Worm (Caenorhabditis elegans) whole organism, young adult: Measurements from ENCODE around the gene tre-5.

Experiments used
- B0019.2 ChIP-seq: fragments of 200-800 bp; sonication (Bioruptor generic); conservative IDR thresholded peaks from 2 replicates; pipeline ENCODE4 v1.3.6; 2022; ENCODE audit warnings: missing genetic modification reagents, missing genetic modification characterization, missing compliant biosample characterization
- B0336.3 ChIP-seq: fragments of 200-800 bp; sonication (Bioruptor generic); IDR thresholded peaks from 2 replicates; pipeline ENCODE4 v1.3.6; 2022; ENCODE audit warnings: missing genetic modification characterization, missing compliant biosample characterization
- F37B4.10 ChIP-seq: fragments of 200-800 bp; sonication (Bioruptor generic); IDR thresholded peaks from 2 replicates; pipeline ENCODE4 v1.3.6; 2022; ENCODE audit warnings: missing genetic modification characterization, missing compliant biosample characterization
- F55B11.4 ChIP-seq: sonication (generic microtip); optimal IDR thresholded peaks from 2 replicates; lab custom pipeline; 2016; ENCODE audit warnings: missing compliant biosample characterization, missing genetic modification characterization, borderline replicate concordance; ENCODE audit not compliant: insufficient read depth
- F57A8.1 ChIP-seq: fragments of 200-800 bp; sonication (Bioruptor generic); optimal IDR thresholded peaks from 2 replicates; lab custom pipeline; 2018; ENCODE audit warnings: mild to moderate bottlenecking, missing genetic modification characterization, moderate library complexity, missing compliant biosample characterization
- F57C9.4 ChIP-seq: sonication (generic microtip); optimal IDR thresholded peaks from 2 replicates; lab custom pipeline; 2017; ENCODE audit warnings: mild to moderate bottlenecking, missing genetic modification characterization, missing compliant biosample characterization
- Y53F4B.3 ChIP-seq: fragments of 200-800 bp; sonication (Bioruptor generic); IDR thresholded peaks from 2 replicates; pipeline ENCODE4 v1.3.6; 2022; ENCODE audit warnings: missing genetic modification reagents, missing genetic modification characterization, missing compliant biosample characterization
- Y67H2A.10 ChIP-seq: fragments of 200-800 bp; sonication (Bioruptor generic); conservative IDR thresholded peaks from 2 replicates; pipeline ENCODE4 v1.3.6; 2022; ENCODE audit warnings: missing genetic modification reagents, missing genetic modification characterization, missing compliant biosample characterization
- athp-1 ChIP-seq: sonication (generic microtip); optimal IDR thresholded peaks from 2 replicates; lab custom pipeline; 2017; ENCODE audit warnings: mild to moderate bottlenecking, missing genetic modification characterization, missing compliant biosample characterization
- attf-5 ChIP-seq: fragments of 200-800 bp; sonication (Bioruptor generic); optimal IDR thresholded peaks from 2 replicates; lab custom pipeline; 2018; ENCODE audit warnings: mild to moderate bottlenecking, missing genetic modification characterization, missing compliant biosample characterization
- cebp-2 ChIP-seq: fragments of 200-800 bp; sonication (Bioruptor generic); IDR thresholded peaks from 2 replicates; pipeline ENCODE4 v1.3.6; 2022; ENCODE audit warnings: missing genetic modification characterization, missing compliant biosample characterization
- ceh-91 ChIP-seq: fragments of 200-800 bp; sonication (Bioruptor generic); IDR thresholded peaks from 2 replicates; pipeline ENCODE4 v1.3.6; 2022; ENCODE audit warnings: missing genetic modification reagents, missing genetic modification characterization, missing compliant biosample characterization
- chd-7 ChIP-seq: sonication (generic microtip); optimal IDR thresholded peaks from 2 replicates; lab custom pipeline; 2016; ENCODE audit warnings: mild to moderate bottlenecking, missing genetic modification characterization, moderate library complexity, missing compliant biosample characterization
- dpl-1 ChIP-seq: fragments of 150-350 bp; optimal IDR thresholded peaks from 2 replicates; lab custom pipeline; 2014; ENCODE audit warnings: missing biosample characterization, missing genetic modification reagents, missing genetic modification characterization
- efl-1 ChIP-seq: fragments of 150-350 bp; optimal IDR thresholded peaks from 2 replicates; lab custom pipeline; 2014; ENCODE audit warnings: missing biosample characterization, missing genetic modification reagents, missing genetic modification characterization
- egl-44 ChIP-seq: fragments of 200-800 bp; sonication (Bioruptor generic); IDR thresholded peaks from 2 replicates; pipeline ENCODE4 v1.3.6; 2022; ENCODE audit warnings: missing genetic modification reagents, missing genetic modification characterization, missing compliant biosample characterization
- ekl-4 ChIP-seq: fragments of 200-800 bp; sonication (Bioruptor generic); IDR thresholded peaks from 2 replicates; pipeline ENCODE4 v1.3.6; 2022; ENCODE audit warnings: missing genetic modification reagents, missing genetic modification characterization, missing compliant biosample characterization
- let-607 ChIP-seq, 2 experiments: fragments of 200-800 bp in 1 of 2; sonication (Bioruptor generic) in 1 of 2; sonication (generic microtip) in 1 of 2; optimal IDR thresholded peaks; 2 replicates each; lab custom pipeline; 2016 to 2018; ENCODE audit warnings: mild to moderate bottlenecking in 2 of 2, missing compliant biosample characterization in 2 of 2, missing genetic modification characterization in 2 of 2, moderate library complexity in 2 of 2, missing genotype in 1 of 2
- lin-54 ChIP-seq: fragments of 200-800 bp; sonication (Bioruptor generic); optimal IDR thresholded peaks from 2 replicates; lab custom pipeline; 2018; ENCODE audit warnings: mild to moderate bottlenecking, missing genetic modification characterization, missing compliant biosample characterization
- madf-6 ChIP-seq: fragments of 200-800 bp; sonication (Bioruptor generic); IDR thresholded peaks from 2 replicates; pipeline ENCODE4 v1.3.6; 2022; ENCODE audit warnings: missing genetic modification reagents, missing genetic modification characterization, missing compliant biosample characterization
- madf-8 ChIP-seq: fragments of 200-800 bp; sonication (Bioruptor generic); conservative IDR thresholded peaks from 2 replicates; pipeline ENCODE4 v1.3.6; 2022; ENCODE audit warnings: missing genetic modification reagents, missing genetic modification characterization, missing compliant biosample characterization
- mcd-1 ChIP-seq: fragments of 200-800 bp; sonication (Bioruptor generic); IDR thresholded peaks from 2 replicates; pipeline ENCODE4 v1.3.6; 2022; ENCODE audit warnings: missing genetic modification reagents, missing genetic modification characterization, missing compliant biosample characterization
- mxl-1 ChIP-seq: sonication (generic microtip); optimal IDR thresholded peaks from 2 replicates; lab custom pipeline; 2016; ENCODE audit warnings: missing genetic modification characterization, missing compliant biosample characterization
- nhr-120 ChIP-seq: fragments of 200-800 bp; sonication (Bioruptor generic); IDR thresholded peaks from 2 replicates; pipeline ENCODE4 v1.3.6; 2022; ENCODE audit warnings: missing genetic modification characterization, missing compliant biosample characterization
- nhr-80 ChIP-seq: sonication (generic microtip); optimal IDR thresholded peaks from 2 replicates; lab custom pipeline; 2016; ENCODE audit warnings: missing genetic modification characterization, missing compliant biosample characterization
- nhr-90 ChIP-seq: sonication (generic microtip); optimal IDR thresholded peaks from 2 replicates; lab custom pipeline; 2016; ENCODE audit warnings: missing genotype, mild to moderate bottlenecking, missing genetic modification characterization, missing compliant biosample characterization
- pbrm-1 ChIP-seq: fragments of 200-800 bp; sonication (Bioruptor generic); IDR thresholded peaks from 2 replicates; pipeline ENCODE4 v1.3.6; 2022; ENCODE audit warnings: missing genetic modification reagents, missing genetic modification characterization, missing compliant biosample characterization
- repo-1 ChIP-seq: sonication (generic microtip); optimal IDR thresholded peaks from 2 replicates; lab custom pipeline; 2017; ENCODE audit warnings: mild to moderate bottlenecking, missing genetic modification characterization, missing compliant biosample characterization
- sdz-38 ChIP-seq: sonication (generic microtip); optimal IDR thresholded peaks from 2 replicates; lab custom pipeline; 2016; ENCODE audit warnings: missing genotype, missing genetic modification characterization, missing compliant biosample characterization
- snpc-1.1 ChIP-seq: sonication (generic microtip); optimal IDR thresholded peaks from 2 replicates; lab custom pipeline; 2017; ENCODE audit warnings: missing genetic modification characterization, mild to moderate bottlenecking, missing compliant biosample characterization, antibody characterized with exemption, moderate library complexity, missing genotype, missing genetic modification reagents; ENCODE audit not compliant: insufficient read depth
- somi-1 ChIP-seq: fragments of 200-800 bp; sonication (Bioruptor generic); optimal IDR thresholded peaks from 2 replicates; lab custom pipeline; 2018; ENCODE audit warnings: mild to moderate bottlenecking, missing genetic modification characterization, missing compliant biosample characterization
- tbx-9 ChIP-seq: sonication (generic microtip); optimal IDR thresholded peaks from 2 replicates; lab custom pipeline; 2016; ENCODE audit warnings: borderline replicate concordance, missing genetic modification characterization, inconsistent platforms, missing compliant biosample characterization
- xnd-1 ChIP-seq: sonication (generic microtip); optimal IDR thresholded peaks from 2 replicates; lab custom pipeline; 2016; ENCODE audit warnings: missing genotype, missing genetic modification reagents, missing genetic modification characterization, missing compliant biosample characterization
- zfh-2 ChIP-seq: fragments of 200-800 bp; sonication (Bioruptor generic); conservative IDR thresholded peaks from 2 replicates; pipeline ENCODE4 v1.3.6; 2022; ENCODE audit warnings: missing genetic modification reagents, missing genetic modification characterization, missing compliant biosample characterization
- ztf-25 ChIP-seq: fragments of 200-800 bp; sonication (Bioruptor generic); IDR thresholded peaks from 2 replicates; pipeline ENCODE4 v1.3.6; 2022; ENCODE audit warnings: missing genetic modification reagents, missing genetic modification characterization, missing compliant biosample characterization

tre-5 gene

ce11 chrII:57873-58272 lies 2.8 kb upstream of the tre-5 start:
- TF ChIP-seq dpl-1 (peak; percentile 16), zfh-2 (no peak), B0336.3 (GFP tag; lab: Robert Waterston, UW) (peak; percentile 59; the same call in 1 of the 2 replicates), F37B4.10 (GFP tag; lab: Robert Waterston, UW) (no peak), F55B11.4 (tag; lab: Kevin White, UChicago) (no peak), ekl-4 (GFP tag; lab: Robert Waterston, UW) (0 out of 2 replicates have a peak, but pooled peaks have one; percentile 45), pbrm-1 (GFP tag; lab: Robert Waterston, UW) (peak; percentile 55; the same call in 1 of the 2 replicates), B0019.2 (no peak), efl-1 (GFP tag; lab: Kevin White, UChicago) (peak; percentile 10), cebp-2 (no peak), madf-8 (GFP tag; lab: Robert Waterston, UW) (no peak), athp-1 (no peak), attf-5 (GFP tag; lab: Kevin White, UChicago) (no peak), mxl-1 (tag; lab: Kevin White, UChicago) (no peak), sdz-38 (no peak), xnd-1 (peak; percentile 17), nhr-120 (no peak), somi-1 (GFP tag; lab: Kevin White, UChicago) (no peak), madf-6 (GFP tag; lab: Robert Waterston, UW) (peak; percentile 66), lin-54 (GFP tag; lab: Kevin White, UChicago) (no peak), chd-7 (tag; lab: Kevin White, UChicago) (no peak)

DNA sequence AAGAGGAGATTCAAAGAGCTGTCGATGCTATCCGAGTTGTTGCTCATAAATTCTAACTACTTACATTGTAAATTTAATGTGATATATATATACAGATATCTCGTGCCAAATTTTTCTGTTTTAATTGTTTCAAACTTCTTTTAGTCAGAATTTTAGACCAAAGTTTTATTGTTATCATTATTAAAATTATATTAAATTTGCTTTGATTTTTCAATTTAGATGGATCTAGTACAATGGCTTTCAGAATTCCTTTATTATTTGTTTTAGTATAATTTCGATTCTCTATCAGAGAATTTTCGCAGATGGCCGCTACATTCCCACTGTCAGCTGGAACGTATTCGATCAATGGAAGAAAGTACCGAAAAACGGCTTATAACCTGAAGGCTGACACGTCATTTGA lies 2.3 kb upstream of the tre-5 start, which contains the start of gene ascc-1:
TSS of gene ascc-1 (plus strand) at position 301 of the 400 bp plus-strand sequence.
- TF ChIP-seq F37B4.10 (GFP tag; lab: Robert Waterston, UW) (no peak), egl-44 (no peak), nhr-120 (no peak), snpc-1.1 (tag; lab: Kevin White, UChicago) (no peak), F57C9.4 (tag; lab: Kevin White, UChicago) (no peak), repo-1 (tag; lab: Kevin White, UChicago) (no peak), ceh-91 (no peak), Y67H2A.10 (GFP tag; lab: Robert Waterston, UW) (no peak), nhr-90 (no peak)

DNA sequence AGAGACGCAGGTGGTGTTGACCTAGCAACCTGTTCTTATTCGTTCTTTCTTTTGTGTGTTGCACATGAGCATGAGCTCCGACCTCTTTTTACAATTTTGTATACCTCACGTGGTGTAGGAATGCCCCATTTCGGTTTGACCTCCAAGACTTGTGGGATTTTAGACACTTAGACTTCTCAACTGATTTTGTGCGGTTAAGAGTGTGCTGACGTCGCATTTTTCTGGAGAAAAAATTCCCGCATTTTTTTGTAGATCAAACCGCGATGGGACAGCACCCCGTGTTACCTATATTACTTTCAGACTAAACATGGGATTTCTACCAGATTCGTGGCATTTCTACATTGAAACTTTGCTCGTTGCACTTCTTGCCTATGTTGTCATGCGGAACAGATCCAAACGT lies 3.8 kb downstream of the tre-5 start, which contains the start of gene sptl-1:
TSS of gene sptl-1 (plus strand) at position 301 of the 400 bp plus-strand sequence.
- no peak for TF ChIP-seq F57A8.1 (GFP tag; lab: Kevin White, UChicago)
- no peak for TF ChIP-seq mcd-1 (GFP tag; lab: Robert Waterston, UW)
- TF ChIP-seq nhr-120, result no peak
- TF ChIP-seq tbx-9 (tag; lab: Kevin White, UChicago), result no peak
- TF ChIP-seq Y53F4B.3, result no peak
- no peak for TF ChIP-seq snpc-1.1 (tag; lab: Kevin White, UChicago)
- no peak for TF ChIP-seq ztf-25 (GFP tag; lab: Robert Waterston, UW)
- TF ChIP-seq madf-6 (GFP tag; lab: Robert Waterston, UW), result 0 out of 2 replicates have a peak, but pooled peaks have one; percentile 23
- TF ChIP-seq nhr-90, result no peak
- TF ChIP-seq, all 124 proteins: peak for 1

DNA sequence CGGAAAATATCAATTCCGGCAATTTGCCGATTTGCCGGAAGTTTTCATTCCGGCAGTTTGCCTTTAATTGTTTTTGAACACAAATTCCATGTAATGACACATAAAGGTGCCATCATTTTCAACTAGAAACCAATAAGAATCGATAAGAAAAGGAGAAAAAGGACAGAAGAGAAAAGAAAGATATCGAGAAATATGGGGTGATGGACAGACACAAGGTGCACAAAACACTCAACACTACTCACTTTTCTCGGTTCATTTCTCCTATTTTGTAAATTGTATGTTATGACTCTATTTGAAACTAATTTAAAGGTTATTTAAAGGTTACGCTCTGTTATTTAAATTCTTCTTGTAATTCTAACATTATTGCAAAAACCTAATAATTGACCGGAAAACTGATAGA lies 4.2 kb downstream of the tre-5 start:
- peak; percentile 32 for TF ChIP-seq attf-5 (GFP tag; lab: Kevin White, UChicago)
- peak; percentile 35 for TF ChIP-seq nhr-80 (tag; lab: Kevin White, UChicago)
- no peak for TF ChIP-seq let-607 (tag; optimal IDR thresholded peaks at IDR 0.05; lab: Kevin White, UChicago)
- TF ChIP-seq, all 124 proteins: peak for 2
